Worm (Caenorhabditis elegans): ENCODE measurements around the gene col-130.
A peak's percentile ranks its signal among the peaks of the same experiment; 100 is the strongest.

The col-130 gene

DNA sequence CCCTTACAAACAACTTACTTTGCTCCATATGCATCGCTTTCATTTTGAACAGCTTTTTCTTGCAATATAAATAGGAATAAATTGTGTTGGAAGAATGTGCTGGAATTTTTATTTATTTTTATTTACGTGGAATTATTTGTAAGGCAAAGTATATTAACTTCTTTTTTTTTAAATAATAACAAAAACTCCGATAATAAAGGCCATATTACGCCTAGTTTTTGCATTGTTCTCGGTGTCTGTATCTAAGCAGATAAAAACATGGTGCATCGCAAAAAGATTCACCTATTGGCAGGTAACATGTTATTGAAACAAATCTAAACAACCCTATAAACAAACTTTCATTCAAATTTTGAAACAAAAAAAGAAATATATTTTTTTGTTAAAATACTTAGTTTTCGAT is 35.1 kb upstream of the col-130 start, which contains the start of gene C25G4.8:
C25G4.8 (minus strand) TSS at position 101 of the 400 bp plus-strand sequence.
- no peak for TF ChIP-seq ceh-8 (GFP tag; optimal IDR thresholded peaks at IDR 0.05)
- TF ChIP-seq isw-1 (GFP tag; IDR thresholded peaks at IDR 0.05), result no peak
- TF ChIP-seq pqm-1 (tag; optimal IDR thresholded peaks at IDR 0.05), result no peak
- no peak for TF ChIP-seq F16B12.6 (tag; optimal IDR thresholded peaks at IDR 0.05)
- no peak for TF ChIP-seq aly-2 (tag; optimal IDR thresholded peaks at IDR 0.05)
- TF ChIP-seq unc-130 (tag; optimal IDR thresholded peaks at IDR 0.05), result no peak
- no peak for TF ChIP-seq irx-1 (tag; optimal IDR thresholded peaks at IDR 0.05)
- TF ChIP-seq ets-5 (GFP tag; IDR thresholded peaks at IDR 0.05), result no peak

DNA sequence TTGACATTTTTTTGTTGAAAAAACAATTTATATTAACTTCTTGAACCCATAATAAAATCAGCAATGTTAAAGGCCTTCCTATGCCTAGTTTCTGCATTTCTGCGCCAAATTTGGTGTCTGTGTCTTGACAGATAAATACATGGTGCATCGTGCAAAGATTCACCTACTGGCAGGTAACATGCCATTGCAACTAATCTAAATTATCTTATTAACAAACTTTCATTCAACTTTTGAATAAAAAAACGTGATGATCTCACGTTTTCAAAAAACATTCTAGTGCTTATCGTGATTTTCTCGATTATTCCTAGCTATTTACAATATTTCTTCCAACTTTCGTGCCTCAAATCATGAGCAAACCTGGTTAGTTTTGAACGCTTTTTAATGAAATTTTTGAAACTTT is 28.3 kb upstream of the col-130 start, which contains the start of gene C25G4.7:
C25G4.7 (plus strand) TSS at position 301 of the 400 bp plus-strand sequence.
- no peak for TF ChIP-seq nhr-84 (tag; optimal IDR thresholded peaks at IDR 0.05)
- TF ChIP-seq lin-39 (tag; optimal IDR thresholded peaks at IDR 0.05), result no peak

DNA sequence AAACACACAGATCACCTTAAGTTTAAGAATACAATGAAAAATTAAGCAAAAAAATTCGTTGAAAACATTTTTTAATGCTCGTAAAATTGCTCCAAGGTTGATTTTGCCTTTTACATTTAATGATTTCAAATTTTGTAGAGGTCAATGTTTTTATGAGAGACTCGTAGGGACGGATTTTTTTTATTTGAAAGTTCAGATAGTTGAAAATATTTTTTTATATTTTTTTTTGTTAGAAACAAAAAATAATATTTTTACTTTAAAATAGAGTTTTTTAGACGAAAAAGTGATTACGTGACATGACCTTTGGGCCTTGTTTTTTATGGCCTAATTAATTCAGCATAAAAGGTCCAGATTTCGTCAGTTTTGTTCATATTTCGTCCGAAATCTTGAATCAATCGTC is 26.4 kb upstream of the col-130 start, which contains the start of gene smz-1:
smz-1 (plus strand) TSS at position 301 of the 400 bp plus-strand sequence.
- TF ChIP-seq fkh-8 (tag; optimal IDR thresholded peaks at IDR 0.05), result no peak
- TF ChIP-seq lin-15B (tag; optimal IDR thresholded peaks at IDR 0.05), result no peak
- TF ChIP-seq efl-3 (GFP tag; optimal IDR thresholded peaks at IDR 0.05), result no peak
- no peak for TF ChIP-seq zip-4 (GFP tag; optimal IDR thresholded peaks at IDR 0.05)
- TF ChIP-seq mdl-1 (tag; optimal IDR thresholded peaks at IDR 0.05), result no peak
- TF ChIP-seq fos-1 (tag; optimal IDR thresholded peaks at IDR 0.05), result no peak
- no peak for TF ChIP-seq ceh-82 (tag; optimal IDR thresholded peaks at IDR 0.05)
- no peak for TF ChIP-seq lir-3 (tag; optimal IDR thresholded peaks at IDR 0.05; ENCODE audit: poor library complexity)
- TF ChIP-seq nhr-237 (tag; optimal IDR thresholded peaks at IDR 0.05), result no peak
- no peak for TF ChIP-seq unc-62 (GFP tag; optimal IDR thresholded peaks at IDR 0.05)
- TF ChIP-seq elt-2 (tag; optimal IDR thresholded peaks at IDR 0.05), result no peak
- no peak for TF ChIP-seq egl-27 (tag; optimal IDR thresholded peaks at IDR 0.05)
- TF ChIP-seq ceh-88 (GFP tag; IDR thresholded peaks at IDR 0.05), result no peak
- no peak for TF ChIP-seq isw-1 (GFP tag; IDR thresholded peaks at IDR 0.05)
- TF ChIP-seq ama-1 (optimal IDR thresholded peaks at IDR 0.05), result no peak
- TF ChIP-seq vab-15 (tag; optimal IDR thresholded peaks at IDR 0.05), result no peak
- TF ChIP-seq pax-3 (tag; optimal IDR thresholded peaks at IDR 0.05), result no peak
- no peak for TF ChIP-seq mep-1 (tag; optimal IDR thresholded peaks at IDR 0.05)
- no peak for TF ChIP-seq snu-23 (GFP tag; optimal IDR thresholded peaks at IDR 0.05)

DNA sequence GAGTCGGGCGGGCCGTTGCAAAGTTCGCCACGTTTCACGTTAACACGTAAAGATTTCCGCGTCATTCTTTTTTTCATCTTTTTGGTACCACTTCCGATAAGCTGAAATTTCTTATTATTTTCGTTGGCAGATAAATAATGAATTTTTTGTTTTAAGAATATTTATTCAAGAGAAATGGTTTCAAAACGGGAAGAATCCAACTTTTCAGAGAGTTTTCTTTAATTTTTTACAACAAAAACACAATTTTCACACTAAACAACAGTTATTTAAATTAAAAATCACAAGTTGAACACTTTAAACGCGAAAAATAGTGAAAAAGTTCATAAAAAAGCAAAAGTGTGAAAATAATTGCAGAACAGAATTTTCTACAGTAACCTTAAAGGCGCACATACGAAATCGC is 25.8 kb upstream of the col-130 start, which contains the start of gene spe-44:
spe-44 (minus strand) TSS at position 101 of the 400 bp plus-strand sequence.
- TF ChIP-seq lin-14 (GFP tag; optimal IDR thresholded peaks at IDR 0.05) (no peak), ceh-90 (tag; optimal IDR thresholded peaks at IDR 0.05) (no peak), snpc-4 (tag; optimal IDR thresholded peaks at IDR 0.05) (no peak), aly-2 (tag; optimal IDR thresholded peaks at IDR 0.05) (no peak), vab-15 (tag; optimal IDR thresholded peaks at IDR 0.05) (no peak), snu-23 (GFP tag; optimal IDR thresholded peaks at IDR 0.05) (no peak)

DNA sequence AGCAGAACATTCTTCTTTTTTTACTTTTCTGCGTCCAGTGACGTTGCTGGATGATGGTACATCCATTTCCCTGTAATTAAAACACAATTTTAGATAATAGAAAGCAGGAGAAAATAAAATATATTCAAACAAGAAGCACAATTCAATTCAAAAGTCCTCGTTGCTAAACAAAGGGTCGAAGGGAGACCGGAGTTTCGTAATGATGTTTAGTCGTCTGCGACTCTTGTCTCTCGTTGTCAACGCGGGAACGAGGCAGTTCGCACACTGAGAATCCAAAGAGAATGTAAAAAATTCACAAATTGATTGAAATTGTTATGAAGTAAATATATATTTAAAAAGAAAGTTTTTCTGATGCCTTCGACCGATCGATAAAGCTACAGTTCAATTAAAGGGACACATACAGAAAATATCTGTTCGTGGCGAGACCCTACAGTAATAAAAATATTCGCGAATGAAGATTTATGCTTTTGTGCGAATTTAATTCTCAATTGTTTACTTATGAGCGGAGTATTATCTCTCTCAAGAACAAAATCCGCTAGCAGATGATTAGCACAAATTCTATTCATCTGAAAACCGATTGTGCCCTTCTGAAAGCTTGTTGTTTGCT is 23.0 kb upstream of the col-130 start, which contains the start of gene dpy-26:
dpy-26 (minus strand) TSS at position 111 of the 607 bp plus-strand sequence.
- TF ChIP-seq nhr-19 (GFP tag; conservative IDR thresholded peaks at IDR 0.05) (no peak), lsy-2 (tag; optimal IDR thresholded peaks at IDR 0.05) (peak; percentile 66 to 83), dpl-1 (GFP tag; optimal IDR thresholded peaks at IDR 0.05) (peak; percentile 51 to 73 (median 62)), Y116A8C.19 (tag; optimal IDR thresholded peaks at IDR 0.05; ENCODE audit: borderline replicate concordance) (no peak), nhr-20 (tag; optimal IDR thresholded peaks at IDR 0.05) (peak; percentile 33), lin-14 (GFP tag; optimal IDR thresholded peaks at IDR 0.05) (no peak), xbp-1 (tag; optimal IDR thresholded peaks at IDR 0.05) (peak; percentile 33), nhr-85 (tag) (peak; percentile 65), nhr-237 (tag; optimal IDR thresholded peaks at IDR 0.05) (no peak), rnt-1 (tag; optimal IDR thresholded peaks at IDR 0.05) (peak; percentile 22), snu-23 (GFP tag; optimal IDR thresholded peaks at IDR 0.05) (peak; percentile 60), ceh-82 (tag; optimal IDR thresholded peaks at IDR 0.05) (peak; percentile 10 to 54 (median 26)), unc-86 (tag; optimal IDR thresholded peaks at IDR 0.05) (no peak), aly-2 (tag; optimal IDR thresholded peaks at IDR 0.05) (peak; percentile 8), lin-13 (GFP tag; optimal IDR thresholded peaks at IDR 0.05) (peak; percentile 7), ets-5 (GFP tag; IDR thresholded peaks at IDR 0.05) (no peak), nhr-47 (tag; optimal IDR thresholded peaks at IDR 0.05) (no peak), F16B12.6 (tag; optimal IDR thresholded peaks at IDR 0.05) (peak; percentile 12), nhr-71 (tag; optimal IDR thresholded peaks at IDR 0.05) (no peak), efl-1 (optimal IDR thresholded peaks at IDR 0.05) (peak; percentile 73 to 77), efl-1 (GFP tag; optimal IDR thresholded peaks at IDR 0.05 in 1 of 2) (peak; percentile 58 to 92)

Data from whole organism, L1 larva.